Fruit fly (Drosophila melanogaster) whole organism, embryonic: ENCODE results near the gene CG15877.

Experiments
- Ada2b ChIP-seq: fragments of 200-800 bp; sonication (Bioruptor generic); IDR thresholded peaks from 2 replicates; pipeline ENCODE4 v1.3.6; 2022; ENCODE audit warnings: missing biosample characterization, missing genetic modification characterization
- CG10274 ChIP-seq: fragments of 200-800 bp; sonication (Bioruptor generic); optimal IDR thresholded peaks from 3 replicates; lab custom pipeline; 2017; ENCODE audit warnings: missing biosample characterization, mild to moderate bottlenecking, missing genetic modification characterization
- CG10565 ChIP-seq: fragments of 200-800 bp; sonication (Bioruptor generic); optimal IDR thresholded peaks from 3 replicates; lab custom pipeline; 2016; ENCODE audit warnings: missing biosample characterization, mild to moderate bottlenecking, missing genetic modification characterization
- CG11504 ChIP-seq: fragments of 200-800 bp; sonication (Bioruptor generic); optimal IDR thresholded peaks from 3 replicates; lab custom pipeline; 2019; ENCODE audit warnings: missing biosample characterization, mild to moderate bottlenecking, missing genetic modification characterization, moderate library complexity
- CG13894 ChIP-seq: fragments of 200-800 bp; sonication (Bioruptor generic); optimal IDR thresholded peaks from 3 replicates; lab custom pipeline; 2018; ENCODE audit warnings: missing biosample characterization, mild to moderate bottlenecking, missing genetic modification characterization, moderate library complexity
- CG15514 ChIP-seq: fragments of 200-800 bp; sonication (Bioruptor generic); optimal IDR thresholded peaks from 3 replicates; lab custom pipeline; 2017; ENCODE audit warnings: missing biosample characterization, missing genetic modification characterization, mild to moderate bottlenecking, moderate library complexity, missing genetic modification reagents
- CG15601 ChIP-seq: fragments of 200-800 bp; sonication (Bioruptor generic); optimal IDR thresholded peaks from 3 replicates; lab custom pipeline; 2019; ENCODE audit warnings: missing biosample characterization, mild to moderate bottlenecking, missing genetic modification characterization, moderate library complexity
- CG15696 ChIP-seq: fragments of 200-800 bp; sonication (Bioruptor generic); optimal IDR thresholded peaks from 2 replicates; lab custom pipeline; 2019; ENCODE audit warnings: missing biosample characterization, mild to moderate bottlenecking, missing genetic modification characterization, moderate library complexity
- CG17186 ChIP-seq: fragments of 200-800 bp; sonication (Bioruptor generic); optimal IDR thresholded peaks from 3 replicates; lab custom pipeline; 2017; ENCODE audit warnings: missing biosample characterization, missing genetic modification reagents, missing genetic modification characterization
- CG17328 ChIP-seq: fragments of 200-800 bp; sonication (Bioruptor generic); IDR thresholded peaks from 2 replicates; pipeline ENCODE4 v1.3.6; 2022; ENCODE audit warnings: missing biosample characterization, missing genetic modification characterization
- CG2120 ChIP-seq: fragments of 200-800 bp; sonication (Bioruptor generic); optimal IDR thresholded peaks from 3 replicates; lab custom pipeline; 2016; ENCODE audit warnings: missing biosample characterization, missing genetic modification characterization
- CG32532 ChIP-seq: fragments of 200-800 bp; sonication (Bioruptor generic); IDR thresholded peaks from 2 replicates; pipeline ENCODE4 v1.3.6; 2022; ENCODE audit warnings: missing biosample characterization, missing genetic modification characterization
- CG42726 ChIP-seq: fragments of 200-800 bp; sonication (Bioruptor generic); IDR thresholded peaks from 2 replicates; pipeline ENCODE4 v1.3.6; 2022; ENCODE audit warnings: missing biosample characterization, missing genetic modification characterization; ENCODE audit not compliant: partially characterized antibody
- CG5180 ChIP-seq: fragments of 200-800 bp; sonication (Bioruptor generic); optimal IDR thresholded peaks from 3 replicates; lab custom pipeline; 2017; ENCODE audit warnings: missing biosample characterization, missing genetic modification characterization, mild to moderate bottlenecking, moderate library complexity, missing genetic modification reagents
- CG7271 ChIP-seq: fragments of 200-800 bp; sonication (Bioruptor generic); optimal IDR thresholded peaks from 2 replicates; lab custom pipeline; 2018; ENCODE audit warnings: missing biosample characterization, mild to moderate bottlenecking, missing genetic modification characterization, moderate library complexity
- CG8924 ChIP-seq: fragments of 200-800 bp; optimal IDR thresholded peaks from 3 replicates; lab custom pipeline; 2019; ENCODE audit warnings: missing biosample characterization, mild to moderate bottlenecking, missing genetic modification characterization, moderate library complexity
- CG9215 ChIP-seq: fragments of 200-800 bp; sonication (Bioruptor generic); IDR thresholded peaks from 2 replicates; pipeline ENCODE4 v1.3.6; 2022; ENCODE audit warnings: missing biosample characterization, missing genetic modification characterization
- CG9932 ChIP-seq: fragments of 200-800 bp; sonication (Bioruptor generic); IDR thresholded peaks from 2 replicates; pipeline ENCODE4 v1.3.6; 2022; ENCODE audit warnings: missing biosample characterization, missing genetic modification characterization
- D19A ChIP-seq: fragments of 200-800 bp; optimal IDR thresholded peaks from 3 replicates; lab custom pipeline; 2019; ENCODE audit warnings: missing biosample characterization, mild to moderate bottlenecking, missing genetic modification characterization, moderate library complexity
- Dfd ChIP-seq, 2 experiments: fragments of >200 bp; optimal IDR thresholded peaks; 2 replicates each; lab custom pipeline; 2017; ENCODE audit warnings: missing biosample characterization in 2 of 2, missing genetic modification characterization in 2 of 2
- Dip3 ChIP-seq: fragments of 200-800 bp; sonication (Bioruptor generic); optimal IDR thresholded peaks from 3 replicates; lab custom pipeline; 2016; ENCODE audit warnings: missing biosample characterization, missing genetic modification characterization
- ERR ChIP-seq: fragments of 200-800 bp; sonication (Bioruptor generic); optimal IDR thresholded peaks from 2 replicates; lab custom pipeline; 2016; ENCODE audit warnings: missing biosample characterization, missing genetic modification characterization
- Fer1 ChIP-seq: fragments of 200-800 bp; sonication (Bioruptor generic); optimal IDR thresholded peaks from 2 replicates; lab custom pipeline; 2017; ENCODE audit warnings: missing biosample characterization, mild to moderate bottlenecking, missing genetic modification characterization
- Gug ChIP-seq: fragments of 200-800 bp; sonication (Bioruptor generic); IDR thresholded peaks from 4 replicates; pipeline ENCODE4 v1.3.6; 2022; ENCODE audit warnings: missing biosample characterization, missing genetic modification characterization
- H15 ChIP-seq: fragments of 200-800 bp; sonication (Bioruptor generic); IDR thresholded peaks from 3 replicates; pipeline ENCODE4 v1.3.6; 2022; ENCODE audit warnings: missing biosample characterization, missing genetic modification characterization
- Hmr ChIP-seq: fragments of 200-800 bp; sonication (Bioruptor generic); optimal IDR thresholded peaks from 3 replicates; lab custom pipeline; 2017; ENCODE audit warnings: mild to moderate bottlenecking, missing biosample characterization, missing genetic modification reagents, missing genetic modification characterization
- Med ChIP-seq: fragments of 200-800 bp; sonication (Bioruptor generic); peaks from one replicate; lab custom pipeline; 2016; ENCODE audit warnings: missing biosample characterization, missing genetic modification characterization, mild to moderate bottlenecking, inconsistent platforms, moderate library complexity
- Myb ChIP-seq: fragments of 200-800 bp; sonication (Bioruptor generic); optimal IDR thresholded peaks from 2 replicates; lab custom pipeline; 2016; ENCODE audit warnings: missing biosample characterization, missing genetic modification characterization
- NFAT ChIP-seq: fragments of 200-800 bp; sonication (Bioruptor generic); IDR thresholded peaks from 2 replicates; pipeline ENCODE4 v1.3.6; 2022; ENCODE audit warnings: missing biosample characterization, missing genetic modification characterization
- NfI ChIP-seq: fragments of 200-800 bp; sonication (Bioruptor generic); optimal IDR thresholded peaks from 3 replicates; lab custom pipeline; 2018; ENCODE audit warnings: missing biosample characterization, mild to moderate bottlenecking, missing genetic modification characterization, moderate library complexity
- Optix ChIP-seq: fragments of 200-800 bp; sonication (Bioruptor generic); IDR thresholded peaks from 3 replicates; pipeline ENCODE4 v1.3.6; 2022; ENCODE audit warnings: missing biosample characterization, missing genetic modification characterization
- Rfx ChIP-seq: fragments of 200-800 bp; sonication (Bioruptor generic); IDR thresholded peaks from 2 replicates; pipeline ENCODE4 v1.3.6; 2022; ENCODE audit warnings: missing biosample characterization, missing genetic modification characterization
- Xrp1 ChIP-seq: fragments of 200-800 bp; sonication (Bioruptor generic); IDR thresholded peaks from 2 replicates; pipeline ENCODE4 v1.3.6; 2022; ENCODE audit warnings: missing biosample characterization, missing genetic modification characterization
- YL-1 ChIP-seq: fragments of 200-800 bp; sonication (Bioruptor generic); optimal IDR thresholded peaks from 3 replicates; lab custom pipeline; 2017; ENCODE audit warnings: missing biosample characterization, mild to moderate bottlenecking, missing genetic modification characterization
- ap ChIP-seq: fragments of 200-800 bp; sonication (Bioruptor generic); IDR thresholded peaks from 2 replicates; pipeline ENCODE4 v1.3.6; 2022; ENCODE audit warnings: missing biosample characterization, missing genetic modification characterization
- bab2 ChIP-seq: fragments of 200-800 bp; sonication (Bioruptor generic); optimal IDR thresholded peaks from 2 replicates; lab custom pipeline; 2016; ENCODE audit warnings: missing biosample characterization, missing genetic modification characterization
- dysf ChIP-seq: fragments of 200-800 bp; sonication (Bioruptor generic); IDR thresholded peaks from 3 replicates; pipeline ENCODE4 v1.3.6; 2022; ENCODE audit warnings: missing biosample characterization, missing genetic modification characterization
- en ChIP-seq: fragments of 200-800 bp; sonication (Bioruptor generic); optimal IDR thresholded peaks from 2 replicates; lab custom pipeline; 2016; ENCODE audit warnings: missing biosample characterization, missing genetic modification characterization
- eve ChIP-seq, 2 experiments: fragments of >200 bp; optimal IDR thresholded peaks; 2 replicates each; lab custom pipeline; 2017; ENCODE audit warnings: missing biosample characterization in 2 of 2, missing genetic modification characterization in 2 of 2
- ewg ChIP-seq: fragments of 200-800 bp; sonication (Bioruptor generic); optimal IDR thresholded peaks from 3 replicates; lab custom pipeline; 2017; ENCODE audit warnings: mild to moderate bottlenecking, missing biosample characterization, missing genetic modification reagents, missing genetic modification characterization
- gsb-n ChIP-seq: fragments of 200-800 bp; sonication (Bioruptor generic); optimal IDR thresholded peaks from 3 replicates; lab custom pipeline; 2018; ENCODE audit warnings: missing biosample characterization, mild to moderate bottlenecking, missing genetic modification characterization
- hth ChIP-seq: fragments of >200 bp; optimal IDR thresholded peaks from 2 replicates; lab custom pipeline; 2017; ENCODE audit warnings: inconsistent platforms
- jumu ChIP-seq: fragments of 200-800 bp; sonication (Bioruptor generic); optimal IDR thresholded peaks from 3 replicates; lab custom pipeline; 2016; ENCODE audit warnings: missing biosample characterization, missing genetic modification characterization
- kay ChIP-seq: fragments of 200-800 bp; sonication (Bioruptor generic); optimal IDR thresholded peaks from 2 replicates; lab custom pipeline; 2016; ENCODE audit warnings: missing biosample characterization, missing genetic modification characterization
- lab ChIP-seq: fragments of 200-800 bp; sonication (Bioruptor generic); optimal IDR thresholded peaks from 3 replicates; lab custom pipeline; 2017; ENCODE audit warnings: missing biosample characterization, missing genetic modification characterization, mild to moderate bottlenecking, moderate library complexity, missing genetic modification reagents
- onecut ChIP-seq: fragments of 200-800 bp; sonication (Bioruptor generic); IDR thresholded peaks from 2 replicates; pipeline ENCODE4 v1.3.6; 2022; ENCODE audit warnings: missing biosample characterization, missing genetic modification characterization
- repo ChIP-seq: fragments of 200-800 bp; sonication (Bioruptor generic); optimal IDR thresholded peaks from 2 replicates; lab custom pipeline; 2016; ENCODE audit warnings: missing biosample characterization, missing genetic modification characterization
- run ChIP-seq: fragments of 200-800 bp; sonication (Bioruptor generic); optimal IDR thresholded peaks from 3 replicates; lab custom pipeline; 2018; ENCODE audit warnings: missing biosample characterization, mild to moderate bottlenecking, missing genetic modification characterization
- ssp ChIP-seq: fragments of 200-800 bp; sonication (Bioruptor generic); IDR thresholded peaks from 2 replicates; pipeline ENCODE4 v1.3.6; 2022; ENCODE audit warnings: missing biosample characterization, missing genetic modification characterization
- vfl ChIP-seq: fragments of 200-800 bp; sonication (Bioruptor generic); optimal IDR thresholded peaks from 2 replicates; lab custom pipeline; 2016; ENCODE audit warnings: missing biosample characterization, missing genetic modification characterization
- vvl ChIP-seq: fragments of 200-800 bp; sonication (Bioruptor generic); IDR thresholded peaks from 2 replicates; pipeline ENCODE4 v1.3.6; 2022; ENCODE audit warnings: missing biosample characterization, missing genetic modification characterization
- wor ChIP-seq: fragments of 200-800 bp; sonication (Bioruptor generic); IDR thresholded peaks from 2 replicates; pipeline ENCODE4 v1.3.6; 2022; ENCODE audit warnings: missing biosample characterization, missing genetic modification characterization
- z ChIP-seq: fragments of 200-800 bp; sonication (Bioruptor generic); IDR thresholded peaks from 3 replicates; pipeline ENCODE4 v1.3.6; 2022; ENCODE audit warnings: missing biosample characterization, missing genetic modification characterization

CG15877 gene

dm6 chr3L:2332228-2332627 lies 45.1 kb downstream of the CG15877 start:
- TF ChIP-seq Dfd (GFP tag; optimal IDR thresholded peaks at IDR 0.05; lab: Kevin White, UChicago) (no peak), CG9215 (GFP tag; lab: Robert Waterston, UW) (no peak), CG2120 (GFP tag; lab: Kevin White, UChicago) (peak; percentile 23), kay (GFP tag; lab: Kevin White, UChicago) (no peak), onecut (GFP tag; lab: Robert Waterston, UW) (no peak), Gug (GFP tag; lab: Robert Waterston, UW) (no peak), Dip3 (GFP tag; lab: Kevin White, UChicago) (no peak), CG15514 (no peak), Hmr (GFP tag; lab: Kevin White, UChicago) (peak; percentile 0), ewg (GFP tag; lab: Kevin White, UChicago) (no peak), wor (GFP tag; lab: Robert Waterston, UW) (no peak), Myb (no peak), dysf (peak; percentile 20; the same call in 1 of the 3 replicates), vvl (GFP tag; lab: Robert Waterston, UW) (peak; percentile 18; the same call in 1 of the 2 replicates), repo (no peak), Optix (GFP tag; lab: Robert Waterston, UW) (no peak), NFAT (GFP tag; lab: Robert Waterston, UW) (no peak), NfI (GFP tag; lab: Kevin White, UChicago) (no peak), CG8924 (tag; lab: Kevin White, UChicago) (no peak), CG10274 (GFP tag; lab: Kevin White, UChicago) (no peak), Fer1 (GFP tag; lab: Kevin White, UChicago) (peak; percentile 1), gsb-n (tag; lab: Kevin White, UChicago) (no peak), bab2 (GFP tag; lab: Kevin White, UChicago) (no peak), D19A (tag; lab: Kevin White, UChicago) (no peak), lab (peak; percentile 58), CG17328 (GFP tag; lab: Robert Waterston, UW) (no peak), Rfx (peak; percentile 32; the same call in 1 of the 2 replicates), eve (GFP tag; optimal IDR thresholded peaks at IDR 0.05; lab: Kevin White, UChicago) (no peak), z (no peak), vfl (GFP tag; lab: Kevin White, UChicago) (no peak), ssp (0 out of 2 replicates have a peak, but pooled peaks have one; percentile 12), CG11504 (tag; lab: Kevin White, UChicago) (peak; percentile 8), CG15601 (no peak), en (GFP tag; lab: Kevin White, UChicago) (no peak), CG13894 (tag; lab: Kevin White, UChicago) (no peak), H15 (GFP tag; lab: Robert Waterston, UW) (no peak), jumu (GFP tag; lab: Kevin White, UChicago) (no peak), Med (GFP tag; lab: Kevin White, UChicago) (no peak), CG15696 (no peak), CG9932 (GFP tag; lab: Robert Waterston, UW) (0 out of 2 replicates have a peak, but pooled peaks have one; percentile 19), ERR (GFP tag; lab: Kevin White, UChicago) (no peak), ap (GFP tag; lab: Robert Waterston, UW) (no peak), CG32532 (GFP tag; lab: Robert Waterston, UW) (peak; percentile 47), YL-1 (no peak), Xrp1 (GFP tag; lab: Robert Waterston, UW) (no peak), run (tag; lab: Kevin White, UChicago) (no peak), CG10565 (no peak), CG17186 (GFP tag; lab: Kevin White, UChicago) (no peak), hth (lab: Kevin White, UChicago) (no peak), CG5180 (GFP tag; lab: Kevin White, UChicago) (no peak), CG7271 (no peak), CG42726 (GFP tag; lab: Robert Waterston, UW) (no peak), Ada2b (no peak)
